Fruit fly (Drosophila melanogaster) whole organism, prepupa: ENCODE results near the gene CLIP-190.
A peak's percentile ranks its signal among the peaks of the same experiment; 100 is the strongest.

Source experiments
- Blimp-1 ChIP-seq: fragments of 200-800 bp; sonication (Bioruptor generic); optimal IDR thresholded peaks from 3 replicates; lab custom pipeline; 2017; ENCODE audit warnings: missing biosample characterization, missing genetic modification characterization, mild to moderate bottlenecking, moderate library complexity, missing genetic modification reagents
- CG10631 ChIP-seq: fragments of 200-800 bp; sonication (Bioruptor generic); optimal IDR thresholded peaks from 2 replicates; lab custom pipeline; 2016; ENCODE audit warnings: missing biosample characterization, missing genetic modification characterization
- CG10669 ChIP-seq: fragments of 200-800 bp; sonication (Bioruptor generic); optimal IDR thresholded peaks from 3 replicates; lab custom pipeline; 2018; ENCODE audit warnings: missing biosample characterization, mild to moderate bottlenecking, missing genetic modification characterization, moderate library complexity
- CG11294 ChIP-seq: fragments of 200-800 bp; sonication (Bioruptor generic); IDR thresholded peaks from 2 replicates; pipeline ENCODE4 v1.3.6; 2022; ENCODE audit warnings: missing biosample characterization, missing genetic modification characterization
- CG11762 ChIP-seq: fragments of 200-800 bp; sonication (Bioruptor generic); optimal IDR thresholded peaks from 3 replicates; lab custom pipeline; 2016; ENCODE audit warnings: missing biosample characterization, missing genetic modification characterization; ENCODE audit not compliant: insufficient read depth
- CG15336 ChIP-seq: fragments of 200-800 bp; sonication (Bioruptor generic); IDR thresholded peaks from 2 replicates; pipeline ENCODE4 v1.3.6; 2022; ENCODE audit warnings: missing biosample characterization, missing genetic modification characterization
- CG1621 ChIP-seq: fragments of 200-800 bp; sonication (Bioruptor generic); optimal IDR thresholded peaks from 3 replicates; lab custom pipeline; 2018; ENCODE audit warnings: missing biosample characterization, mild to moderate bottlenecking, missing genetic modification characterization
- CG16779 ChIP-seq: fragments of 200-800 bp; sonication (Bioruptor generic); optimal IDR thresholded peaks from 3 replicates; lab custom pipeline; 2017; ENCODE audit warnings: missing biosample characterization, mild to moderate bottlenecking, missing genetic modification characterization
- CG3032 ChIP-seq: fragments of 200-800 bp; optimal IDR thresholded peaks from 2 replicates; lab custom pipeline; 2019; ENCODE audit warnings: missing biosample characterization, mild to moderate bottlenecking, missing genetic modification characterization, moderate library complexity
- CG31627 ChIP-seq: fragments of 200-800 bp; sonication (Bioruptor generic); optimal IDR thresholded peaks from 3 replicates; lab custom pipeline; 2016; ENCODE audit warnings: missing biosample characterization, missing genetic modification characterization
- CG32006 ChIP-seq: fragments of 200-800 bp; sonication (Bioruptor generic); optimal IDR thresholded peaks from 3 replicates; lab custom pipeline; 2017; ENCODE audit warnings: missing biosample characterization, mild to moderate bottlenecking, missing genetic modification characterization
- CG34406 ChIP-seq: fragments of 200-800 bp; sonication (Bioruptor generic); optimal IDR thresholded peaks from 3 replicates; lab custom pipeline; 2016; ENCODE audit warnings: missing biosample characterization, missing genetic modification characterization
- CG3919 ChIP-seq: fragments of 200-800 bp; sonication (Bioruptor generic); optimal IDR thresholded peaks from 3 replicates; lab custom pipeline; 2016; ENCODE audit warnings: missing biosample characterization, missing genetic modification characterization
- CG4318 ChIP-seq: fragments of 200-800 bp; sonication (Bioruptor generic); optimal IDR thresholded peaks from 3 replicates; lab custom pipeline; 2017; ENCODE audit warnings: missing biosample characterization, mild to moderate bottlenecking, missing genetic modification characterization
- CG6163 ChIP-seq: fragments of 200-800 bp; sonication (Bioruptor generic); IDR thresholded peaks from 3 replicates; pipeline ENCODE4 v1.3.6; 2022; ENCODE audit warnings: missing biosample characterization, missing genetic modification characterization
- CG6792 ChIP-seq: fragments of 200-800 bp; sonication (Bioruptor generic); optimal IDR thresholded peaks from 3 replicates; lab custom pipeline; 2016; ENCODE audit warnings: missing biosample characterization, missing genetic modification characterization
- CG6808 ChIP-seq: fragments of 200-800 bp; sonication (Bioruptor generic); optimal IDR thresholded peaks from 3 replicates; lab custom pipeline; 2017; ENCODE audit warnings: missing biosample characterization, missing genetic modification characterization, mild to moderate bottlenecking, moderate library complexity, missing genetic modification reagents
- CG6854 ChIP-seq: fragments of 200-800 bp; sonication (Bioruptor generic); optimal IDR thresholded peaks from 2 replicates; lab custom pipeline; 2017; ENCODE audit warnings: missing biosample characterization, mild to moderate bottlenecking, missing genetic modification characterization
- CG7368 ChIP-seq: fragments of 200-800 bp; sonication (Bioruptor generic); optimal IDR thresholded peaks from 3 replicates; lab custom pipeline; 2016; ENCODE audit warnings: missing biosample characterization, missing genetic modification characterization
- CG8119 ChIP-seq: fragments of 200-800 bp; sonication (Bioruptor generic); IDR thresholded peaks from 3 replicates; pipeline ENCODE4 v1.3.6; 2022; ENCODE audit warnings: missing biosample characterization, missing genetic modification characterization
- CG8319 ChIP-seq: fragments of 200-800 bp; sonication (Bioruptor generic); optimal IDR thresholded peaks from 3 replicates; lab custom pipeline; 2016; ENCODE audit warnings: missing biosample characterization, missing genetic modification characterization
- CG9139 ChIP-seq: fragments of 200-800 bp; sonication (Bioruptor generic); optimal IDR thresholded peaks from 3 replicates; lab custom pipeline; 2017; ENCODE audit warnings: missing biosample characterization, mild to moderate bottlenecking, missing genetic modification characterization
- Eip75B ChIP-seq: fragments of 200-800 bp; sonication (Bioruptor generic); optimal IDR thresholded peaks from 3 replicates; lab custom pipeline; 2016; ENCODE audit warnings: missing biosample characterization, missing genetic modification characterization
- Eip78C ChIP-seq: fragments of 200-800 bp; sonication (Bioruptor generic); peaks from one replicate; lab custom pipeline; 2016; ENCODE audit warnings: missing biosample characterization, missing genetic modification characterization
- Eip93F ChIP-seq: fragments of 200-800 bp; sonication (Bioruptor generic); optimal IDR thresholded peaks from 2 replicates; lab custom pipeline; 2016; ENCODE audit warnings: missing biosample characterization, mild to moderate bottlenecking, missing genetic modification characterization
- Ets21C ChIP-seq: fragments of 200-800 bp; sonication (Bioruptor generic); optimal IDR thresholded peaks from 3 replicates; lab custom pipeline; 2016; ENCODE audit warnings: missing biosample characterization, missing genetic modification characterization
- Gug ChIP-seq: fragments of 200-800 bp; sonication (Bioruptor generic); IDR thresholded peaks from 2 replicates; pipeline ENCODE4 v1.3.6; 2022; ENCODE audit warnings: missing biosample characterization, missing genetic modification characterization
- Hr38 ChIP-seq: sonication (Bioruptor generic); optimal IDR thresholded peaks from 2 replicates; lab custom pipeline; 2016; ENCODE audit warnings: missing biosample characterization, missing genetic modification characterization
- Hr39 ChIP-seq: fragments of 200-800 bp; sonication (Bioruptor generic); optimal IDR thresholded peaks from 2 replicates; lab custom pipeline; 2016; ENCODE audit warnings: missing biosample characterization, missing genetic modification characterization
- Hr4 ChIP-seq: fragments of 200-800 bp; sonication (Bioruptor generic); optimal IDR thresholded peaks from 3 replicates; lab custom pipeline; 2016; ENCODE audit warnings: missing biosample characterization, missing genetic modification characterization
- Lpt ChIP-seq: fragments of 200-800 bp; sonication (Bioruptor generic); optimal IDR thresholded peaks from 3 replicates; lab custom pipeline; 2016; ENCODE audit warnings: missing biosample characterization, missing genetic modification characterization
- Met ChIP-seq: fragments of 200-800 bp; sonication (Bioruptor generic); optimal IDR thresholded peaks from 3 replicates; lab custom pipeline; 2016; ENCODE audit warnings: missing biosample characterization, missing genetic modification characterization
- OdsH ChIP-seq: fragments of 200-800 bp; sonication (Bioruptor generic); optimal IDR thresholded peaks from 3 replicates; lab custom pipeline; 2016; ENCODE audit warnings: missing biosample characterization, missing genetic modification characterization
- Sox102F ChIP-seq: fragments of 200-800 bp; sonication (Bioruptor generic); optimal IDR thresholded peaks from 2 replicates; lab custom pipeline; 2016; ENCODE audit warnings: missing biosample characterization, mild to moderate bottlenecking, missing genetic modification characterization
- Sox14 ChIP-seq: fragments of 200-800 bp; sonication (Bioruptor generic); optimal IDR thresholded peaks from 3 replicates; lab custom pipeline; 2016; ENCODE audit warnings: missing biosample characterization, missing genetic modification characterization
- Sox15 ChIP-seq: fragments of 200-800 bp; sonication (Bioruptor generic); optimal IDR thresholded peaks from 3 replicates; lab custom pipeline; 2016; ENCODE audit warnings: missing biosample characterization, missing genetic modification characterization
- achi ChIP-seq: fragments of 200-800 bp; sonication (Bioruptor generic); optimal IDR thresholded peaks from 3 replicates; lab custom pipeline; 2016; ENCODE audit warnings: missing biosample characterization, missing genetic modification characterization
- acj6 ChIP-seq: fragments of 200-800 bp; sonication (Bioruptor generic); optimal IDR thresholded peaks from 3 replicates; lab custom pipeline; 2016; ENCODE audit warnings: missing biosample characterization, missing genetic modification characterization
- cyc ChIP-seq: fragments of 200-800 bp; sonication (Bioruptor generic); optimal IDR thresholded peaks from 3 replicates; lab custom pipeline; 2016; ENCODE audit warnings: missing biosample characterization, missing genetic modification characterization
- dac ChIP-seq: fragments of 200-800 bp; sonication (Bioruptor generic); optimal IDR thresholded peaks from 2 replicates; lab custom pipeline; 2017; ENCODE audit warnings: missing biosample characterization, mild to moderate bottlenecking, missing genetic modification characterization
- dsx ChIP-seq: fragments of 200-800 bp; optimal IDR thresholded peaks from 3 replicates; lab custom pipeline; 2019; ENCODE audit warnings: missing biosample characterization, mild to moderate bottlenecking, missing genetic modification characterization, moderate library complexity; ENCODE audit not compliant: poor library complexity, severe bottlenecking
- eg ChIP-seq: fragments of 200-800 bp; sonication (Bioruptor generic); IDR thresholded peaks from 3 replicates; pipeline ENCODE4 v1.3.6; 2022; ENCODE audit warnings: missing biosample characterization, missing genetic modification characterization
- esn ChIP-seq: fragments of 200-800 bp; sonication (Bioruptor generic); optimal IDR thresholded peaks from 2 replicates; lab custom pipeline; 2016; ENCODE audit warnings: missing biosample characterization, mild to moderate bottlenecking, missing genetic modification characterization, moderate library complexity
- fd59A ChIP-seq: fragments of 200-800 bp; sonication (Bioruptor generic); optimal IDR thresholded peaks from 2 replicates; lab custom pipeline; 2017; ENCODE audit warnings: missing biosample characterization, mild to moderate bottlenecking, missing genetic modification characterization, missing genetic modification reagents
- fd85E ChIP-seq: fragments of 200-800 bp; sonication (Bioruptor generic); optimal IDR thresholded peaks from 3 replicates; lab custom pipeline; 2016; ENCODE audit warnings: missing biosample characterization, missing genetic modification characterization
- salr ChIP-seq, 2 experiments: fragments of 200-800 bp; sonication (Bioruptor generic); optimal IDR thresholded peaks; 3 replicates each; lab custom pipeline; 2016 to 2018; ENCODE audit warnings: missing biosample characterization in 2 of 2, missing genetic modification characterization in 2 of 2, mild to moderate bottlenecking in 1 of 2
- spab ChIP-seq: fragments of 200-800 bp; sonication (Bioruptor generic); optimal IDR thresholded peaks from 2 replicates; lab custom pipeline; 2017; ENCODE audit warnings: missing biosample characterization, mild to moderate bottlenecking, missing genetic modification characterization, missing genetic modification reagents
- ss ChIP-seq, 2 experiments: fragments of 200-800 bp; sonication (Bioruptor generic); optimal IDR thresholded peaks; 2 replicates in 1 of 2; 3 replicates in 1 of 2; lab custom pipeline; 2017 to 2018; ENCODE audit warnings: mild to moderate bottlenecking in 2 of 2, missing biosample characterization in 2 of 2, missing genetic modification characterization in 2 of 2, moderate library complexity in 1 of 2
- svp ChIP-seq: fragments of 200-800 bp; sonication (Bioruptor generic); peaks from one replicate; lab custom pipeline; 2016; ENCODE audit warnings: missing biosample characterization, missing genetic modification characterization
- topi ChIP-seq: fragments of 200-800 bp; sonication (Bioruptor generic); optimal IDR thresholded peaks from 3 replicates; lab custom pipeline; 2016; ENCODE audit warnings: missing biosample characterization, missing genetic modification characterization
- vri ChIP-seq: fragments of 200-800 bp; sonication (Bioruptor generic); optimal IDR thresholded peaks from 3 replicates; lab custom pipeline; 2016; ENCODE audit warnings: missing biosample characterization, mild to moderate bottlenecking, missing genetic modification characterization

Gene CLIP-190

DNA sequence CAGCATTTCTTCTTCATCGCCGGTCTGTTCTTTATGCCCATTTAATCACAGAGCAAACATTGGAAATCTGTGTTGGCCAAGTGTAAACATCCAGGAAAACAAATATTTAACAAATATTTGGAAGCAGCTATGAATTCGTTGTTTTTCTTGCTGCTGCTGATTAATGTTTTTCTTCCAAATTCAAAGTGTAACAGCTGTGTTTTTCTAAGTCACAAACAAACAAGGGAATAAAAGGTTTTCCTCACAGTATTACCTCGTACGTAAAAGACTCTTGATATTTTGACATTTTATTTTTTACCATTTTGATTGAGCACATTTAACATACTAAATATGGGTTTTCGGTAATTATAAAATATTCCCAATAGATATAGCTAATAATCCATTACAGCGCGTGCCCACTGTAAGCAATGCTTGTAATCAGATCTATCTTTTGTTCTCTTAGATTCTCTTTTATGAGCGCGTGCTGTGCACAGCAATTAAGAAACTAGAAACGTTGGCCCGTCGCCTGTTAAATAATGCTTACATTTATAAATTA is 5.7 kb upstream of the CLIP-190 start:
- TF ChIP-seq Eip93F (GFP tag; lab: Kevin White, UChicago) (no peak), Sox102F (GFP tag; lab: Kevin White, UChicago) (peak; percentile 50), CG9139 (GFP tag; lab: Kevin White, UChicago) (no peak), Hr39 (peak; percentile 76), cyc (GFP tag; lab: Kevin White, UChicago) (peak; percentile 68), vri (peak; percentile 47), CG16779 (tag; lab: Kevin White, UChicago) (peak; percentile 10), CG11762 (peak; percentile 51), Hr4 (GFP tag; lab: Kevin White, UChicago) (peak; percentile 87), CG34406 (GFP tag; lab: Kevin White, UChicago) (peak; percentile 64), CG11294 (GFP tag; lab: Robert Waterston, UW) (peak; percentile 84), Hr38 (GFP tag; lab: Kevin White, UChicago) (no peak), CG8319 (GFP tag; lab: Kevin White, UChicago) (peak; percentile 54), CG3919 (GFP tag; lab: Kevin White, UChicago) (peak; percentile 79), Eip75B (GFP tag; lab: Kevin White, UChicago) (peak; percentile 71), Gug (peak; percentile 87), spab (GFP tag; lab: Kevin White, UChicago) (peak; percentile 42), acj6 (GFP tag; lab: Kevin White, UChicago) (peak; percentile 79), ss (GFP tag; optimal IDR thresholded peaks at IDR 0.05; lab: Kevin White, UChicago) (peak in 1 of 2 experiments; percentile 50), salr (GFP tag; optimal IDR thresholded peaks at IDR 0.05; lab: Kevin White, UChicago) (peak; percentile 22 to 68), OdsH (GFP tag; lab: Kevin White, UChicago) (peak; percentile 80), eg (peak; percentile 93), CG10631 (GFP tag; lab: Kevin White, UChicago) (peak; percentile 68), achi (peak; percentile 81), CG1621 (tag; lab: Kevin White, UChicago) (peak; percentile 58), CG7368 (GFP tag; lab: Kevin White, UChicago) (peak; percentile 53), Ets21C (GFP tag; lab: Kevin White, UChicago) (peak; percentile 47), CG4318 (GFP tag; lab: Kevin White, UChicago) (peak; percentile 77), CG6163 (GFP tag; lab: Robert Waterston, UW) (peak; percentile 90), topi (GFP tag; lab: Kevin White, UChicago) (peak; percentile 60), CG15336 (GFP tag; lab: Robert Waterston, UW) (peak; percentile 83), esn (GFP tag; lab: Kevin White, UChicago) (peak; percentile 68), Met (GFP tag; lab: Kevin White, UChicago) (peak; percentile 71), Lpt (GFP tag; lab: Kevin White, UChicago) (peak; percentile 59), CG32006 (GFP tag; lab: Kevin White, UChicago) (peak; percentile 81), Sox15 (GFP tag; lab: Kevin White, UChicago) (peak; percentile 36), CG31627 (GFP tag; lab: Kevin White, UChicago) (peak; percentile 79), Sox14 (GFP tag; lab: Kevin White, UChicago) (peak; percentile 86), dac (GFP tag; lab: Kevin White, UChicago) (peak; percentile 46), CG3032 (tag; lab: Kevin White, UChicago) (peak; percentile 66), fd85E (GFP tag; lab: Kevin White, UChicago) (peak; percentile 48), Blimp-1 (no peak), CG6808 (peak; percentile 60), CG6792 (GFP tag; lab: Kevin White, UChicago) (peak; percentile 61), CG8119 (GFP tag; lab: Robert Waterston, UW) (peak; percentile 80), Eip78C (GFP tag; lab: Kevin White, UChicago) (peak; percentile 89), CG10669 (GFP tag; lab: Kevin White, UChicago) (peak; percentile 54), fd59A (peak; percentile 49), CG6854 (GFP tag; lab: Kevin White, UChicago) (no peak), svp (peak; percentile 90), dsx (GFP tag; lab: Kevin White, UChicago) (peak; percentile 32)
